Worm (Caenorhabditis elegans) whole organism, early embryonic: Measurements from ENCODE around the gene ZC412.10.

ENCODE experiments used
- B0310.2 ChIP-seq: sonication (generic microtip); optimal IDR thresholded peaks from 2 replicates; lab custom pipeline; 2016; ENCODE audit warnings: mild to moderate bottlenecking, missing genetic modification characterization, missing compliant biosample characterization
- F13C5.2 ChIP-seq: sonication (generic microtip); optimal IDR thresholded peaks from 2 replicates; lab custom pipeline; 2017; ENCODE audit warnings: mild to moderate bottlenecking, missing genetic modification characterization, inconsistent platforms, missing compliant biosample characterization
- aly-1 ChIP-seq: sonication (generic microtip); optimal IDR thresholded peaks from 2 replicates; lab custom pipeline; 2016; ENCODE audit warnings: missing genetic modification characterization, missing compliant biosample characterization
- ama-1 ChIP-seq: fragments of 150-350 bp; optimal IDR thresholded peaks from 2 replicates; lab custom pipeline; 2014
- ceh-13 ChIP-seq: fragments of 200-800 bp; sonication (Bioruptor generic); optimal IDR thresholded peaks from 2 replicates; lab custom pipeline; 2018; ENCODE audit warnings: mild to moderate bottlenecking, missing genetic modification characterization, missing compliant biosample characterization
- ceh-36 ChIP-seq: sonication (generic microtip); optimal IDR thresholded peaks from 2 replicates; lab custom pipeline; 2016; ENCODE audit warnings: missing genetic modification characterization, inconsistent platforms, missing compliant biosample characterization
- ets-7 ChIP-seq: sonication (generic microtip); optimal IDR thresholded peaks from 2 replicates; lab custom pipeline; 2016; ENCODE audit warnings: missing genotype, missing genetic modification characterization, missing compliant biosample characterization
- flt-1 ChIP-seq: fragments of 200-800 bp; sonication (Bioruptor generic); IDR thresholded peaks from 2 replicates; pipeline ENCODE4 v1.3.6; 2022; ENCODE audit warnings: missing genetic modification characterization, missing compliant biosample characterization
- hmbx-1 ChIP-seq: sonication (generic microtip); optimal IDR thresholded peaks from 2 replicates; lab custom pipeline; 2016; ENCODE audit warnings: mild to moderate bottlenecking, missing genetic modification characterization, missing compliant biosample characterization
- hmg-4 ChIP-seq: fragments of 200-800 bp; sonication (Bioruptor generic); optimal IDR thresholded peaks from 2 replicates; lab custom pipeline; 2018; ENCODE audit warnings: mild to moderate bottlenecking, missing genetic modification characterization, missing compliant biosample characterization
- hnd-1 ChIP-seq: sonication (generic microtip); optimal IDR thresholded peaks from 2 replicates; lab custom pipeline; 2016; ENCODE audit warnings: missing genetic modification characterization, missing compliant biosample characterization
- pes-1 ChIP-seq: fragments of 200-800 bp; sonication (Bioruptor generic); IDR thresholded peaks from 2 replicates; pipeline ENCODE4 v1.3.6; 2022; ENCODE audit warnings: missing genetic modification reagents, missing genetic modification characterization, missing compliant biosample characterization
- scrt-1 ChIP-seq: fragments of 200-800 bp; sonication (Bioruptor generic); IDR thresholded peaks from 2 replicates; pipeline ENCODE4 v1.3.6; 2022; ENCODE audit warnings: missing genetic modification characterization, missing compliant biosample characterization
- sea-1 ChIP-seq: fragments of 200-800 bp; sonication (Bioruptor generic); conservative IDR thresholded peaks from 2 replicates; pipeline ENCODE4 v1.3.6; 2022; ENCODE audit warnings: missing genetic modification characterization, missing compliant biosample characterization
- tbx-11 ChIP-seq: fragments of 200-800 bp; sonication (Bioruptor generic); IDR thresholded peaks from 2 replicates; pipeline ENCODE4 v1.3.6; 2022; ENCODE audit warnings: missing genetic modification characterization, missing compliant biosample characterization
- tbx-37 ChIP-seq: fragments of 200-800 bp; sonication (Bioruptor generic); conservative IDR thresholded peaks from 2 replicates; pipeline ENCODE4 v1.3.6; 2022; ENCODE audit warnings: missing genetic modification reagents, missing genetic modification characterization, missing compliant biosample characterization
- tra-4 ChIP-seq: sonication (generic microtip); optimal IDR thresholded peaks from 2 replicates; lab custom pipeline; 2017; ENCODE audit warnings: missing genetic modification characterization, missing compliant biosample characterization

ZC412.10 gene

ce11 chrV:14875371-14875770 lies 1.3 kb downstream of the ZC412.10 start, which contains the start of gene ZC412.5:
ZC412.5 (minus strand) TSS chrV:14875471.
- TF ChIP-seq scrt-1 (GFP tag; lab: Robert Waterston, UW) (no peak), sea-1 (GFP tag; lab: Robert Waterston, UW) (no peak), ets-7 (no peak), ceh-13 (GFP tag; lab: Kevin White, UChicago) (no peak), pes-1 (GFP tag; lab: Robert Waterston, UW) (no peak), tbx-37 (GFP tag; lab: Robert Waterston, UW) (no peak), B0310.2 (tag; lab: Kevin White, UChicago) (no peak), ama-1 (lab: Kevin White, UChicago) (no peak), aly-1 (no peak), ceh-36 (tag; lab: Kevin White, UChicago) (no peak), flt-1 (GFP tag; lab: Robert Waterston, UW) (no peak), hmbx-1 (tag; lab: Kevin White, UChicago) (no peak), hnd-1 (tag; lab: Kevin White, UChicago) (no peak), hmg-4 (GFP tag; lab: Kevin White, UChicago) (no peak), tbx-11 (GFP tag; lab: Robert Waterston, UW) (no peak), F13C5.2 (tag; lab: Kevin White, UChicago) (no peak), tra-4 (tag; lab: Kevin White, UChicago) (no peak)

DNA sequence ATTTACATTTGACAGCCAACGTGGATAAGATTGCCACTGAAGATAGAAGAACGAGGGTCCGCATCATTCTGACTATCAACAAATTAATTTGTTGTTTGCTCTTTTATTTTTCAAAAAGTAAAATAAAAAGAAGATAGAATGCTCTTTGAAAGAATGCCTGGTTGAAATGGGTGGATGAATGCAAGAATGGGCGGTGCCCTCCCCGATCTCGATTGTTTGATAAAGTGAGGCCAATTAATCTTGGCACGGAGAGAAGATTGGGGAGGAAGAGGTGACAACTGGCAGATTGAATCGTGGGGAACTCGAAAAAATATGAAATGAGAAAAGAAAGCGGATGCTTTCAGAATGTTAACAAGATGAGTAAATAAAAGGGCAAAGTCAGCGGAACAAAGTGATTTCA lies 5.3 kb downstream of the ZC412.10 start, which contains the start of gene ZC412.3:
TSS of gene ZC412.3 (minus strand) at position 183 of the 400 bp plus-strand sequence.
- TF ChIP-seq hnd-1 (tag; lab: Kevin White, UChicago) (no peak), sea-1 (GFP tag; lab: Robert Waterston, UW) (no peak), tra-4 (tag; lab: Kevin White, UChicago) (no peak), ceh-36 (tag; lab: Kevin White, UChicago) (no peak), ama-1 (lab: Kevin White, UChicago) (no peak), F13C5.2 (tag; lab: Kevin White, UChicago) (no peak), tbx-11 (GFP tag; lab: Robert Waterston, UW) (no peak), pes-1 (GFP tag; lab: Robert Waterston, UW) (no peak), hmbx-1 (tag; lab: Kevin White, UChicago) (no peak), aly-1 (no peak)

DNA sequence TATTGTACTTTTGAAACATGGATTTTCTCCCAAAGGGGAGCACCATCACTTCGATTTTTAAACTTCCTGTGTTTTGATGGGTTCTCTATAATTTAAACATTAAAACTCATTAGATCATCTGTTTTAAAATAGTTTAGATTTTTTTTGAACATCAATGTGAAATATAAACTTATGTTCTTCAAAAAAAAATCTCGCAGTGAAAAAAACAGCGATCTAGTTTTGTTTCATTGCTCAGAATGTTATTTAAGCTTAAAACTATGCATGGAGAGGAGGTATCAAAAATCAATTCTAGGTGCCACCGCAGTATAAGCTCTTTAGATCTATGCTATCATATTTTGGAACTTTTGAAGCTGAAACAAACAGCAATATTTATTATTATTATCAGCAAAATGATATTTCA lies 8.4 kb downstream of the ZC412.10 start, which contains the start of gene gcy-14:
TSS of gene gcy-14 (minus strand) at position 101 of the 400 bp plus-strand sequence.
- TF ChIP-seq scrt-1 (GFP tag; lab: Robert Waterston, UW) (no peak), tbx-37 (GFP tag; lab: Robert Waterston, UW) (no peak), B0310.2 (tag; lab: Kevin White, UChicago) (no peak), F13C5.2 (tag; lab: Kevin White, UChicago) (no peak), tbx-11 (GFP tag; lab: Robert Waterston, UW) (no peak), hmg-4 (GFP tag; lab: Kevin White, UChicago) (no peak), ceh-13 (GFP tag; lab: Kevin White, UChicago) (no peak), sea-1 (GFP tag; lab: Robert Waterston, UW) (no peak), ceh-36 (tag; lab: Kevin White, UChicago) (no peak), flt-1 (GFP tag; lab: Robert Waterston, UW) (no peak), pes-1 (GFP tag; lab: Robert Waterston, UW) (no peak), tra-4 (tag; lab: Kevin White, UChicago) (no peak), aly-1 (no peak), hnd-1 (tag; lab: Kevin White, UChicago) (no peak), ama-1 (lab: Kevin White, UChicago) (no peak)

- TF ChIP-seq B0310.2 (tag; lab: Kevin White, UChicago) = no peak
- no peak for TF ChIP-seq ets-7
- TF ChIP-seq hmbx-1 (tag; lab: Kevin White, UChicago) = no peak
- TF ChIP-seq F13C5.2 (tag; lab: Kevin White, UChicago) = no peak
- TF ChIP-seq hmg-4 (GFP tag; lab: Kevin White, UChicago) = no peak
- TF ChIP-seq flt-1 (GFP tag; lab: Robert Waterston, UW) = no peak
- TF ChIP-seq pes-1 (GFP tag; lab: Robert Waterston, UW) = no peak
- no peak for TF ChIP-seq hnd-1 (tag; lab: Kevin White, UChicago)
These were observed 17.2 kb downstream of the ZC412.10 start for ce11 chrV:14859380-14859779.

- no peak for TF ChIP-seq ets-7
- TF ChIP-seq tra-4 (tag; lab: Kevin White, UChicago) = no peak
- no peak for TF ChIP-seq pes-1 (GFP tag; lab: Robert Waterston, UW)
- no peak for TF ChIP-seq ceh-13 (GFP tag; lab: Kevin White, UChicago)
- TF ChIP-seq ama-1 (lab: Kevin White, UChicago) = no peak
- no peak for TF ChIP-seq ceh-36 (tag; lab: Kevin White, UChicago)
- TF ChIP-seq aly-1 = no peak
- TF ChIP-seq sea-1 (GFP tag; lab: Robert Waterston, UW) = no peak
- no peak for TF ChIP-seq tbx-37 (GFP tag; lab: Robert Waterston, UW)
- no peak for TF ChIP-seq F13C5.2 (tag; lab: Kevin White, UChicago)
These were observed 18.1 kb downstream of the ZC412.10 start, which contains the start of gene npr-13 for ce11 chrV:14858503-14858902. npr-13 (minus strand) TSS chrV:14858603.

DNA sequence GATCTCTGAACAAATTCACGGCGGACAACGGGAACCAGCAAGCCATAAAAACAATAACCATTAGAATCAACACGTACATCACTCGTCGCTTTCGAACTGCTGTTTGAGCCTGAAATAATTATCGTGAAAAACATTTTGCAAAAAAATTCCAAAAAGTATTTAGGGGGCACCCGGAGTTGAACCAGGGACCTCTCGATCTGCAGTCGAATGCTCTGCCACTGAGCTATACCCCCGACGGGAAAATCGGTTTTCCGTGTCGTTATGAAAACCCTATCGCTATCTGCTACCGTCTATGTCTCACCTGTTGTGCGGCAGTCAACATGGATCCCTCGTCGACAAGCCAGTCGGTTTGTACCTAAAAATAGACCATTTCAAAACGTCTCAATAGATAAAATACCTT lies 21.0 kb downstream of the ZC412.10 start:
- TF ChIP-seq F13C5.2 (tag; lab: Kevin White, UChicago) (peak; percentile 56), scrt-1 (GFP tag; lab: Robert Waterston, UW) (peak; percentile 87), flt-1 (GFP tag; lab: Robert Waterston, UW) (peak; percentile 86), ceh-36 (tag; lab: Kevin White, UChicago) (peak; percentile 65), hmg-4 (GFP tag; lab: Kevin White, UChicago) (peak; percentile 72), pes-1 (GFP tag; lab: Robert Waterston, UW) (peak; percentile 86), sea-1 (GFP tag; lab: Robert Waterston, UW) (peak; percentile 72), hmbx-1 (tag; lab: Kevin White, UChicago) (peak; percentile 39), hnd-1 (tag; lab: Kevin White, UChicago) (peak; percentile 32), ama-1 (lab: Kevin White, UChicago) (no peak), ets-7 (no peak), tra-4 (tag; lab: Kevin White, UChicago) (peak; percentile 27), B0310.2 (tag; lab: Kevin White, UChicago) (peak; percentile 38), aly-1 (peak; percentile 24), tbx-11 (GFP tag; lab: Robert Waterston, UW) (peak; percentile 72), tbx-37 (GFP tag; lab: Robert Waterston, UW) (peak; percentile 56), ceh-13 (GFP tag; lab: Kevin White, UChicago) (peak; percentile 62)
